Fruit fly (Drosophila melanogaster): Measurements from ENCODE around the gene CG33493.

DNA sequence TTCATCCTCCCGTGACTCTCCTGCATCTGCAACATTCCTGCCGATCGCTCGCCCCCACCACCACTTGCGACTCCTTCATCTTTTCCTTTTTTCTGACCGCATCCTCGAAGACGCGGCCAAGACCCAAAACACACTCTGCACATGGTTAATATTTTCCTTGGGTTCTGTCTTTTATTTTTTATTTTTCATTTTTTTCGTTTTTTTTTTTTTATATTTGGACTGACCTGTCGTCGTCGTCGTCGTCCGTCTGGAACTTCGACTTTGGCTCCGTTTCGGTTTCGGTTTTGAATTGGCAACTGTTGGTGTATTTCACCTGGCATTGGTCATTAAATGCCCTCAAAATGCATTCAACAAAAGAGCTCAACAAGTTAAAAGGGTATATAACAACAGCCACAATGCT is 19.0 kb upstream of the CG33493 start:
- TF ChIP-seq Chrac-16 (GFP tag; optimal IDR thresholded peaks at IDR 0.05) (no peak), CG11723 (GFP tag; optimal IDR thresholded peaks at IDR 0.05) (no peak), Xbp1 (GFP tag; optimal IDR thresholded peaks at IDR 0.05) (no peak)

Measured in whole organism, embryonic.